Worm (Caenorhabditis elegans): Measurements from ENCODE around the gene sfxn-1.3.
"Not testable (repeated sequence)": the region's sequence is repeated elsewhere in the genome, so short reads cannot be mapped to it uniquely, and the experiment has no call there.

- TF ChIP-seq skn-1 (tag; optimal IDR thresholded peaks at IDR 0.05); hlh-17 (GFP tag; optimal IDR thresholded peaks at IDR 0.05; ENCODE audit: borderline replicate concordance); efl-1 (optimal IDR thresholded peaks at IDR 0.05); efl-1 (GFP tag; optimal IDR thresholded peaks at IDR 0.05 in 1 of 2); nhr-19 (GFP tag; conservative IDR thresholded peaks at IDR 0.05); mep-1 (tag; optimal IDR thresholded peaks at IDR 0.05); ceh-90 (tag; optimal IDR thresholded peaks at IDR 0.05); nhr-77 (tag; optimal IDR thresholded peaks at IDR 0.05); ceh-63 (GFP tag; optimal IDR thresholded peaks at IDR 0.05); ces-1 (GFP tag; optimal IDR thresholded peaks at IDR 0.05); blmp-1 (tag; optimal IDR thresholded peaks at IDR 0.05): not testable (repeated sequence)
These were observed 28.1 kb downstream of the sfxn-1.3 start, which contains the start of gene str-8 for ce11 chrV:15754731-15755130.
